Worm (Caenorhabditis elegans): ENCODE measurements around the gene cdo-1.

Gene cdo-1

ce11 chrX:864293-864731 lies 934 bp upstream of the cdo-1 start:
- peak; percentile 79 to 94 for TF ChIP-seq hif-1 (tag; optimal IDR thresholded peaks at IDR 0.05)
- no peak for TF ChIP-seq zfp-2 (tag; optimal IDR thresholded peaks at IDR 0.05)
- TF ChIP-seq ceh-44 (GFP tag; IDR thresholded peaks at IDR 0.05) = no peak
- TF ChIP-seq fkh-10 (GFP tag; optimal IDR thresholded peaks at IDR 0.05) = no peak
- TF ChIP-seq php-3 (GFP tag; IDR thresholded peaks at IDR 0.05) = no peak
- no peak for TF ChIP-seq ceh-62 (tag; optimal IDR thresholded peaks at IDR 0.05)
- no peak for TF ChIP-seq lim-7 (GFP tag; IDR thresholded peaks at IDR 0.05)
- no peak for TF ChIP-seq mxl-2 (GFP tag; conservative IDR thresholded peaks at IDR 0.05)
- TF ChIP-seq dmd-8 (GFP tag; IDR thresholded peaks at IDR 0.05) = no peak
- TF ChIP-seq lir-3 (tag; optimal IDR thresholded peaks at IDR 0.05) = no peak
- TF ChIP-seq pha-4 (GFP tag; IDR thresholded peaks at IDR 0.05) = no peak
- TF ChIP-seq pha-4 (tag; optimal IDR thresholded peaks at IDR 0.05) = no peak
- 0 out of 2 replicates have a peak, but pooled peaks have one; percentile 14 for TF ChIP-seq lin-1 (GFP tag; IDR thresholded peaks at IDR 0.05)
- no peak for TF ChIP-seq set-16 (GFP tag; IDR thresholded peaks at IDR 0.05)
- TF ChIP-seq vab-7 (GFP tag; IDR thresholded peaks at IDR 0.05) = no peak
- TF ChIP-seq spr-3 (GFP tag; optimal IDR thresholded peaks at IDR 0.05) = no peak
- no peak for TF ChIP-seq madf-9 (GFP tag; conservative IDR thresholded peaks at IDR 0.05)
- TF ChIP-seq jun-1 (tag; optimal IDR thresholded peaks at IDR 0.05) = no peak
- TF ChIP-seq ztf-7 (tag; optimal IDR thresholded peaks at IDR 0.05) = peak; percentile 11
- no peak for TF ChIP-seq arid-1 (GFP tag; conservative IDR thresholded peaks at IDR 0.05)
- TF ChIP-seq ceh-32 (tag; optimal IDR thresholded peaks at IDR 0.05; ENCODE audit: poor library complexity) = no peak
- TF ChIP-seq Y5F2A.4 (GFP tag; optimal IDR thresholded peaks at IDR 0.05) = no peak
- peak; percentile 73 for TF ChIP-seq hlh-11 (tag; optimal IDR thresholded peaks at IDR 0.05)
- no peak for TF ChIP-seq egl-43 (GFP tag; IDR thresholded peaks at IDR 0.05)
- TF ChIP-seq tra-1 (GFP tag; IDR thresholded peaks at IDR 0.05) = no peak
- TF ChIP-seq zip-11 (GFP tag; IDR thresholded peaks at IDR 0.05) = no peak
- no peak for TF ChIP-seq ama-1 (optimal IDR thresholded peaks at IDR 0.05)
- TF ChIP-seq F49E8.2 (tag; optimal IDR thresholded peaks at IDR 0.05; ENCODE audit: borderline replicate concordance) = no peak
- TF ChIP-seq R02D3.7 (tag; optimal IDR thresholded peaks at IDR 0.05) = no peak
- no peak for TF ChIP-seq ztf-11 (tag; optimal IDR thresholded peaks at IDR 0.05)
- TF ChIP-seq hlh-30 (tag; optimal IDR thresholded peaks at IDR 0.05; ENCODE audit: insufficient read depth) = peak; percentile 74
- no peak for TF ChIP-seq ceh-28 (tag; optimal IDR thresholded peaks at IDR 0.05)
- TF ChIP-seq Y48G9A.11 (GFP tag; IDR thresholded peaks at IDR 0.05) = no peak
- TF ChIP-seq dve-1 (tag; optimal IDR thresholded peaks at IDR 0.05; ENCODE audit: insufficient read depth) = peak; percentile 14
- TF ChIP-seq F44E2.7 (GFP tag; IDR thresholded peaks at IDR 0.05) = no peak
- TF ChIP-seq zfp-3 (GFP tag; conservative IDR thresholded peaks at IDR 0.05) = no peak
- TF ChIP-seq ctbp-1 (GFP tag; IDR thresholded peaks at IDR 0.05) = no peak
- TF ChIP-seq mxl-3 (GFP tag; optimal IDR thresholded peaks at IDR 0.05) = peak; percentile 53
- no peak for TF ChIP-seq egl-27 (tag; optimal IDR thresholded peaks at IDR 0.05)
- no peak for TF ChIP-seq rbr-2 (tag; optimal IDR thresholded peaks at IDR 0.05)
- no peak for TF ChIP-seq nhr-111 (GFP tag; optimal IDR thresholded peaks at IDR 0.05)
- TF ChIP-seq zag-1 (tag; optimal IDR thresholded peaks at IDR 0.05) = no peak
- TF ChIP-seq T26A8.4 (GFP tag; IDR thresholded peaks at IDR 0.05) = no peak
- no peak for TF ChIP-seq daf-19 (GFP tag; conservative IDR thresholded peaks at IDR 0.05)
- TF ChIP-seq spr-1 (tag; optimal IDR thresholded peaks at IDR 0.05) = no peak
- TF ChIP-seq Y105C5A.15 (GFP tag; IDR thresholded peaks at IDR 0.05) = no peak
- TF ChIP-seq unc-62 (GFP tag; optimal IDR thresholded peaks at IDR 0.05 in 1 of 2) = peak in 1 of 2 experiments; percentile 95
- TF ChIP-seq unc-62 (tag; optimal IDR thresholded peaks at IDR 0.05) = peak; percentile 19
- no peak for TF ChIP-seq aly-2 (tag; optimal IDR thresholded peaks at IDR 0.05)
- no peak for TF ChIP-seq snpc-4 (tag; optimal IDR thresholded peaks at IDR 0.05)
- TF ChIP-seq snpc-1.2 (GFP tag; IDR thresholded peaks at IDR 0.05) = no peak
- no peak for TF ChIP-seq sdz-12 (GFP tag; optimal IDR thresholded peaks at IDR 0.05)

Data from whole organism, L4 larva.